Worm (Caenorhabditis elegans) whole organism, dauer: ENCODE data around the gene T09D3.8.

Experiments used
- unc-62 ChIP-seq: sonication (generic microtip); optimal IDR thresholded peaks from 2 replicates; lab custom pipeline; 2017; ENCODE audit warnings: missing biosample characterization, missing genetic modification reagents, missing genetic modification characterization

T09D3.8 gene

DNA sequence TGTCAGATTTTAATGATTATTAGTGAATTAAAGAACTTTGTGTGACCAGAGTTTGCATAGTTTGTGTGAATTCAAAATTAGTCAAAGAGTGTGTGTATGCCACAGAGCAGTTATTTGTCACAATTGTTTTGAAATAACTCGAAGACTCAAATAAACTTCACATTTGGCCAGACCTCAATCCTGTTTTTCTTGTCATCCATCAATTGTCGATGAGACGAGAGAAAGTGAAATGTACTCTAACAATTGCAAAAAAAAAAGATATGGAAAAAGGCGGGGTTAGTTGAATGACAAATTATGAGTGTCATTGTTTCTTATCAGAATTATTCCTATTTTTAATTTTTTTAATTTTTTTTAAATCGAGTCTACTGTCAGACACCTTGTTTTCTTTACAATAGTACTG lies at the start of gene T09D3.8:
T09D3.8 (plus strand) TSS at position 301 of the 400 bp plus-strand sequence.
- TF ChIP-seq unc-62 (GFP tag; lab: Kevin White, UChicago) = no peak

DNA sequence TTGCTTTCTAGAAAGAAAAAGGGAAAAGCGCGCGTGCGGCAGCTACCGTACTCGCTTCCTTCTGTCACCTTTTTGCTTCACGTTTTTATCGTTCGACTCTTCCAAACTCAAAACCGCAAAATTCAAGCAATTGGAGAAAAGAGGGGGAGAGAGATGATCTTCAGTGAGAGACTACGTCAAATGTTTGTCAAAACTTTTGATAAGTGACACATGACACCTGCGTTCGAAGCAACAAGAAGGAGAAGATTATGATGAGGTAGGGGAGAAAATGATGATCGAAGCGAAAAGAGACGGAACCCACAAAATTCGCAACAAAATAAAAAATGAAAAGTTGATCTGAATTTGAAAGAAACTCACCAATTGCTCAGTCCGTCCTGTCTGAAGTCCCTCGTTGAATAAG lies 46.6 kb upstream of the T09D3.8 start:
- no peak for TF ChIP-seq unc-62 (GFP tag; lab: Kevin White, UChicago)

DNA sequence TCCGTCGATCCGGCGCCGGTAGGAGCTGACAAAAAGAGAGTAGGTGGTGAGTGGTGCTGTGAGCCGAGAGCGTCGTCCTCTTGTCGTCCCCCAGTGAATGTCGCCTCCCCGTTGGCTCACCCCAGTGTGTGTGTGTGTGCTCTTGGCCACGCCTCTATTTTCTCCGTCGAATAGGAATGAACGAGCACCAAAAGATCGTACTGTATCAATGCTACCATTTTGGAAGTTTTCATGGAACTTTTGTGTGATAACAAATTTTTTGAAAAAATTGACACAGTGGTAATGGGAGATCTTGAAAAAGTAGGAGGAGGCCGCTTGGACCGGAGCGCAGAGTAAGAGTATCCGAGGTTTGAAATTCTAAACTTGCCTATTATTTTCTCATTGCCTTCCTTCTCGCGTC lies 45.5 kb upstream of the T09D3.8 start, which contains the start of gene ceh-34:
ceh-34 (minus strand) TSS at position 101 of the 400 bp plus-strand sequence.
- no peak for TF ChIP-seq unc-62 (GFP tag; lab: Kevin White, UChicago)

DNA sequence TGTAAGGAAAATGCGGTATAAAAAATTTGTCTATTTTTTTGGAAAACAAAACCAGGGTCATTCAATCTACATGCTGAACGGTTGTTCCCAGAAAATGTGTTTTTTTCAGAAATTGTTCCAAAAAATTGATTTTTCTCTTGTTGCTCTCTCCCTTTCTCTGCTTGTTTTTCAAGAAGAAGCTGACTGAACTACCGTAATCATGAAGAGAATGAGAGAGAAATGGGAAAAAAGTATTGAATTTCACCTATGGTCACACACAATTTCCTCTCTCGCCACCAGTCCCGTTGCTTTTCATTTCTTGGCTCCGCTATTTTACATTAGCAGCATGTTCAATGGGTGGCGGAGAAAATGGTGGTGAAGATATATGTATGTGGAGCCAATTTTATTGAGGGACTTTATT lies 42.1 kb upstream of the T09D3.8 start:
- TF ChIP-seq unc-62 (GFP tag; lab: Kevin White, UChicago) = no peak

DNA sequence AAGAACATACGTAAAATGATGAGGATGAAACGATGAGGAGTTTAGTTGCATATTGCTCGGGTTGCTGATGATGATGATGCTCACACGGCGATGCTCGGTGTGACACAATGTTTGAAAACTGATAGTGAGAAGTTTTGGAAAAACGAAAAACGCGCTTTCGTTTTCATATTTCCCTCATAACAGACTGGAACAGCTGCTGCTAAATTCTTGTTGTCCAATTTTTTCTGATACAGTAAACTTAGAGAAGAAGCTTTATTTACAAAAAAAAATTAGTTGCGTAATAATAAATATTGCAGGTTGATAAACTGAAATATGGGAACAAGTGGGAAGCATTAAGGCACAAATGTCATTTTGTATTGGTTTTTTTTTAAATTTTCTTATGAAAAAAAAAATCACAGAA lies 40.4 kb upstream of the T09D3.8 start, which contains the start of gene ceh-33:
ceh-33 (minus strand) TSS at position 101 of the 400 bp plus-strand sequence.
- TF ChIP-seq unc-62 (GFP tag; lab: Kevin White, UChicago) = no peak

DNA sequence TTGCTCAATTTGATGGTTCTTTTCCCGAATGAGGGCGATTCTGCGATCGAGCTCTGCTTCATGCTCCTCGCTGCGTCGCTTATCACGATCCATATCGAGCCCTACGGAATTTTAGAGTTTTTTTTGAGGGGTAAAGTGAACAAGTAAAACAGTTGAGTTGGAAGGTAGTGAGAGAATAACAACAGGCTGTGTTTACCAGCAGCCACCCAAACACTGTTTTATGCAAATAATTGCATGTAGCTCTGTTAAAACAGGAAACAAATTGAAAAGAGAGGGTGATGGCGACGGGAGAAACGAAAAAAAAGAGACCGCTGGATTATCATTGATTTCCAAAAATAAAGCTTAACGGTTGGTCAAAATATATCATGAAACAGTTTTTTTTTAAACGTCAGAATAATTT lies 36.6 kb upstream of the T09D3.8 start, which contains the start of gene C10G8.8:
C10G8.8 (minus strand) TSS at position 101 of the 400 bp plus-strand sequence.
- TF ChIP-seq unc-62 (GFP tag; lab: Kevin White, UChicago) = no peak

DNA sequence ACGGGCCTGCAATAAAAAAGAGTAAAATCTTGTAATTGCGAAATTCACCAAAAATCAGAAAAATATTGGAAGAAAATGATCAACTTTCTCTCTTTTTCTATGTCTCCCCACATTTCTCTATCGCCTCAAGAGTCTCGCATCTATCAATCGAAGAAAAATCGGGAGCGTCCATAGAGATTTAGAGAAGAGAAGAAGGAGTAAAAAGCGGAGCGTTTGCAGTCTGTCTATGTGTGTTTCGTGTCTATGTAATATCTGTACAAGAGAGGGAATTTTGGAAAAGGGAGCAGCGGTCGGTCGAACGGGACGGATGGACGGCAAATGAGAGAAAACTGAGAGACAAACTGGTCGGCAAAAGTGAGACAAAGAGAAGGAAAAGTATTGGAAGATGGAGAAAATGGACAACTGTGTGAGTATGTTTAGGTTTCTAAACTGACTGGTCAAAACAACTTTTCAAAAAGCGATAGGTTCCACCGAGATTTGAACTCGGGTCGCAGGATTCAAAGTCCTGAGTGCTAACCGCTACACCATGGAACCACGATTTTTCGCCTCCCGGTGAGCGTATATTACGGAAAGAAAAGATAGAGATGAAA lies 35.2 kb upstream of the T09D3.8 start:
- TF ChIP-seq unc-62 (GFP tag; lab: Kevin White, UChicago) = no peak

DNA sequence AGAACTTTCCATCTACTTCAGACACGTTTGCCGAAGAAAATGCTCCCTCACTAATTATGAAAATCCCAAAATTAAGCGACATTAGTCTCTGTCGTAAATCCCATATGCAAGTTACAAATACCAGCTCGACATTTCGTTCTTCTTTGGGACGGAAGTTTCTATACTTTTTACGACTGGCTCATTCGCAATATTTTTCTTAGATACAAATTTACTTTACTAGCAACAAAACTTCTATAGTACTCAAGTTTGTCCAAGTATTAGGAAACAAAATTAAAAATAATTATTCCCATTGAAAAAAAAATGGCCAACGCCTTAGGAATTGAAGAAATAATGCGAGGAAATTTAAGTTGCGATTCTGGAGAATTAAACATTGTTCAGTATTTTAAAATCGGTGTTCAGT lies 34.0 kb upstream of the T09D3.8 start, which contains the start of gene srg-26:
srg-26 (plus strand) TSS at position 301 of the 400 bp plus-strand sequence.
- TF ChIP-seq unc-62 (GFP tag; lab: Kevin White, UChicago) = no peak

DNA sequence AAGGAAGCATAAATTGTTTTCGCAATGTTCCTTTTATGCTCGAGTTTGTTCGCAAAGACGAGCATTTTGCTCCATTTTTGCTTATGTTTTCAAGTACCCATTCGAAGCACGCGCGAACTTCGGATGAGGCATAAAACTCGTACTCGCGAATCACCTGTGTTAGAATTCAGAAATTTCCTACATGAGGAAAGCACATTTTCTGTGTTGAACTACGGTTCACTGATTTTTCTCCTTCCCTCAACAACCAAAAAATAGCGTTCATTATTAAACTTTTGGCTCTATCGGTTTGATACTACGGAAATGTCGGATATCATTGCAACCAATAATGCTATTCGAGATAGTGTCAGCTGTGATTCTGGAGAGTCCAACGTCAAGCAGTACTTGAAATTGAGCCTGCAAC lies 30.4 kb upstream of the T09D3.8 start, which contains the start of gene srg-28:
srg-28 (plus strand) TSS at position 301 of the 400 bp plus-strand sequence.
- no peak for TF ChIP-seq unc-62 (GFP tag; lab: Kevin White, UChicago)

DNA sequence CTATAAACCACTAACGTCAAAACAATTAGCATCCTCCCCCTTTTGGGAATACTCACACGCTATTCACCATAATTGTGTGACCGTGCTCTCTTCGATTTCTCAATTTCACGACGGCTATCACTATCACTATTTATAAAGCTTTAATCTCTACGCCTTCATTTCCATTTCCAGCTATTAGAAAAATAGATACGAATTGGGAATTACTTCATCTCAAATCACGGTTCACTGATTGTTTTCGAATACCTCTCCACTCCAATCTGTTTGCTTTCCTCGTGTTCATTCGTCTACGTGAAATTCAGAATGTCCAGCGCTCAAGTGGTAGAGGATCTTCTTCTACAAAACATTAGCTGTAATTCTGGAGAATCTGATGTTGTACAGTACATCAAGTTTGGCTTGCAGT lies 28.1 kb upstream of the T09D3.8 start, which contains the start of gene srg-29:
srg-29 (plus strand) TSS at position 301 of the 400 bp plus-strand sequence.
- TF ChIP-seq unc-62 (GFP tag; lab: Kevin White, UChicago) = no peak

DNA sequence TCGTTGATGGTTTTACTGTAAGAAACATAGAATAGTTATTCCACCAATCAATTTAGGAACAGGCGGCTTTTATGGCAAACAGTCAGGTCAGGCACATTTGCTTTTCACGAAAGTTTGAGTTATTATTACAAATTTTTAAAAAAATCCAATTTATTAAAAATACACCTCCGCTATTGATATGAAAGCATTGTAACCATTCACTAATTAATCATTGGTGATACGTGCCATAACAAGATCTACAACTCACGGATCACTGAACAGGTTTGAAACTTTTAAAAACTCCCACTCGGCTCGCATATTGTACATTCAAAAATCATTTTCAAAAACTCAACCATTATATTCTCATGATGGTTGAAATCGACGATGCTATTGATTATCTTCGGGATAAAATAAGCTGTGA lies 25.5 kb upstream of the T09D3.8 start, which contains the start of gene srg-27:
srg-27 (plus strand) TSS at position 301 of the 400 bp plus-strand sequence.
- TF ChIP-seq unc-62 (GFP tag; lab: Kevin White, UChicago) = no peak

DNA sequence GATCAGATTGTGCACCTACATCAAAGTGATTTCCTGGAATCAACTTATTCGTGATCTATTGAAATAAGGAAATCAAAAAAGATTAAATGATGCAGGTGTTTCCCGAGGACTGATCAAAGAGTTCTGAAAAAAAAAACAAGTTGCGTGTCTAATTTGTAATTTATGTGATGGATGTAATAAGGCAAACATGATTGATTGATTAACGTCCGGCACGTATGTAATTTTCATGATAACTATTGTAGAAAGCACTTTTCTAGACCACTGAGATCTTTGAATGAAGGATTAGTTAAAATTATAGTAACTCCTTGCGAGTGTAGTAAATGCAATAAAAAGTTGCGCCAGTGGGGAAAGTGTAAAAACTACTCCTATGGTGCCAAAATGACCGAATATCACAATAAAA lies 19.5 kb upstream of the T09D3.8 start, which contains the start of gene srg-25:
srg-25 (minus strand) TSS at position 101 of the 400 bp plus-strand sequence.
- no peak for TF ChIP-seq unc-62 (GFP tag; lab: Kevin White, UChicago)

DNA sequence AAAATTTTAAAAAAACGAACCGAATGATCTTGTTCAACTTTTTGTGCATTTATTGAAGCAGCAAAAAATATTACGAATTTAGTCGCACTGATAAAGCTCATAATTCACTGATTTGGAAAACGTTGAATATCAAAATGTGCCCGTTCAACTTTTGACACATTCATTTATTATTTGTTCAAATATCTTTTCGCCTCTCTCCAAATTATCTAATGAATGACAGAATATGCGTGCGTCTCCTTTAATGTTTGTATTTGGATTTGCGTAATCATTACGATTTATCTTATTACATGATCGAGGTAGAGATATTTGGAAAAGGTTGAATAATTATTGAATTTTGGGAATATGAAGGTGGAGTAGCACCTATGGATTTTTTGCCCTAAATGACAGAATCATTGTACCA lies 15.5 kb upstream of the T09D3.8 start, which contains the start of gene T09D3.3:
T09D3.3 (minus strand) TSS at position 101 of the 400 bp plus-strand sequence.
- no peak for TF ChIP-seq unc-62 (GFP tag; lab: Kevin White, UChicago)

DNA sequence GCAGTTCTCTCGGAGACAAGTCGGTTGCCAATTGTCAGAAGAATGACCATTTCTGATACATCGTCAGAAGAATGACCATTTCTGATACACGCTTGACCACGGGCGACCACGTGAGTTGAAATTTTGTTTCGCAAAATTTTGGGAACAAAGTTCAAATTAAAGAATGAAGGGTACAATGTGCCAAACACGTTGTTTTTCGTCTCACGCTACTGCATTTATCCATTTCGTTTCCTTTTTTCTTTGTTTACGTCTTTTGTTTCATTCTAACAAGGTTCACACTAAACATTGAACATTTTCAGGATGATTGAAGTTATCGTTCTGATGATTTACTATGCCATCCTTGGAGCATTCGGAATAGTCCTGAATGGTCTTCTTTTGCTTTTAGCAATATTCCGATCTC lies 13.5 kb upstream of the T09D3.8 start, which contains the start of gene srd-9:
srd-9 (plus strand) TSS at position 301 of the 400 bp plus-strand sequence.
- TF ChIP-seq unc-62 (GFP tag; lab: Kevin White, UChicago) = no peak

DNA sequence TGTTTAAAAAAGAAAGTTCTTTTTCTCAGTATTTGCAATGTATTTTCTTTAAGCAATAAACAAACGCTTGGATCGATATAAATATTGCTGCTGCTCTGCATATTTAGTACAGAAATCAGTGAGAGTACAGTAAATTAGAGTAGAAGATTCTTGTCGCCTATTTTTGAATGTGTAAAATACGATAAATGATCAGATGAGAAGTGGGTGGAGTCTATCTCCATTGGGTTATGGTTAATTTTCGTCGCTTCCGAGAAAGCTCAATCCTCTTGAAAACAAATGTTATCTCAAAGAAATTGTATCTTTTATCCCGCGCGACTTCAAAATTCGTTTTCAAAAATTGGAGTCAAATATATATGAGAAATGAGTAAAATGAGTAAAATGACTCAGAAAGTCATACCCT lies 6.2 kb upstream of the T09D3.8 start, which contains the start of gene nhr-216:
nhr-216 (minus strand) TSS at position 101 of the 400 bp plus-strand sequence.
- TF ChIP-seq unc-62 (GFP tag; lab: Kevin White, UChicago) = no peak

DNA sequence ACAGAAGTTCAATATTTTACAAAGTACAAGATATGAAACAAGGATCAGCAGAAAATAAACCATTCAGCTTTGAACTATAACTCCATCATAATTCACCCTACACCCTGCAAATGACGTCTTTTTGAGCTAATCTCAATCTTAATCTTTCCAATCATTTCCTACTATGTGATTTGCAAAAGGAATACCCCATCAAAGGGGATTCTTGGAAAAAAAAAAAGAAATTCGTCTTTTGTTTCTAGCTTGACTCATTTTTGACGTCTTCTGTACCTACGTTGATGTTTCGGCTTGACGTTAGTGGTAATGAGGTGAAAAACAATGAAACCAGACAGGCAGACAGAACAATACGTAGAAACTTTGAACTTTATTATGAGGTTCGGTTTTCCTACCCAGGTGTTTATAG lies 2.7 kb upstream of the T09D3.8 start:
- TF ChIP-seq unc-62 (GFP tag; lab: Kevin White, UChicago) = no peak
